Fruit fly (Drosophila melanogaster) whole organism, wandering third instar larva: ENCODE measurements around the gene mRpL51.

Source experiments
- Abd-B ChIP-seq: fragments of >200 bp; optimal IDR thresholded peaks from 2 replicates; lab custom pipeline; 2017; ENCODE audit warnings: missing biosample characterization, missing genetic modification characterization
- CG32264 ChIP-seq: fragments of 200-800 bp; sonication (Bioruptor generic); optimal IDR thresholded peaks from 2 replicates; lab custom pipeline; 2016; ENCODE audit warnings: missing biosample characterization, missing genetic modification characterization
- CG9705 ChIP-seq: fragments of 200-800 bp; sonication (Bioruptor generic); optimal IDR thresholded peaks from 2 replicates; lab custom pipeline; 2018; ENCODE audit warnings: missing biosample characterization, mild to moderate bottlenecking, missing genetic modification characterization
- CrebA ChIP-seq: fragments of 200-800 bp; sonication (Bioruptor generic); optimal IDR thresholded peaks from 2 replicates; lab custom pipeline; 2016; ENCODE audit warnings: missing biosample characterization, mild to moderate bottlenecking, missing genetic modification characterization, borderline replicate concordance
- Dif ChIP-seq: fragments of 200-275, 200-300 bp; sonication (Bioruptor generic); optimal IDR thresholded peaks from 2 replicates; lab custom pipeline; 2018; ENCODE audit warnings: missing biosample characterization, missing genetic modification characterization; ENCODE audit not compliant: partially characterized antibody
- GATAd ChIP-seq: sonication (Bioruptor generic); optimal IDR thresholded peaks from 2 replicates; lab custom pipeline; 2016; ENCODE audit warnings: missing biosample characterization, missing genetic modification characterization
- HLH106 ChIP-seq: fragments of 200-800 bp; optimal IDR thresholded peaks from 3 replicates; lab custom pipeline; 2019; ENCODE audit warnings: missing biosample characterization, mild to moderate bottlenecking, missing genetic modification characterization, moderate library complexity
- Hnf4 ChIP-seq: fragments of 200-800 bp; sonication (Bioruptor generic); optimal IDR thresholded peaks from 2 replicates; lab custom pipeline; 2016; ENCODE audit warnings: missing biosample characterization, mild to moderate bottlenecking, missing genetic modification characterization
- Hr78 ChIP-seq: fragments of >200 bp; optimal IDR thresholded peaks from 2 replicates; lab custom pipeline; 2017; ENCODE audit warnings: missing biosample characterization, missing genetic modification characterization
- Hr83 ChIP-seq: fragments of 200-300 bp; sonication (Bioruptor generic); optimal IDR thresholded peaks from 2 replicates; lab custom pipeline; 2016; ENCODE audit warnings: missing biosample characterization, mild to moderate bottlenecking, missing genetic modification characterization, moderate library complexity; ENCODE audit not compliant: poor library complexity, severe bottlenecking
- Jra ChIP-seq: sonication (Bioruptor generic); optimal IDR thresholded peaks from 2 replicates; lab custom pipeline; 2016; ENCODE audit warnings: missing biosample characterization, missing genetic modification characterization
- Mio ChIP-seq: sonication (Bioruptor generic); optimal IDR thresholded peaks from 2 replicates; lab custom pipeline; 2016; ENCODE audit warnings: missing biosample characterization, missing genetic modification characterization
- Myc ChIP-seq: fragments of >200 bp; optimal IDR thresholded peaks from 2 replicates; lab custom pipeline; 2017
- N ChIP-seq: fragments of >200 bp; optimal IDR thresholded peaks from 2 replicates; lab custom pipeline; 2018; ENCODE audit warnings: missing biosample characterization, missing external identifiers, missing genetic modification characterization
- OdsH ChIP-seq: fragments of 200-800 bp; sonication (Bioruptor generic); optimal IDR thresholded peaks from 2 replicates; lab custom pipeline; 2016; ENCODE audit warnings: missing biosample characterization, mild to moderate bottlenecking, missing genetic modification characterization
- Rel ChIP-seq, 2 experiments: fragments of 200-800 bp; sonication (Bioruptor generic) in 1 of 2; optimal IDR thresholded peaks; 2 replicates in 1 of 2; 3 replicates in 1 of 2; lab custom pipeline; 2016 to 2019; ENCODE audit warnings: mild to moderate bottlenecking in 2 of 2, missing biosample characterization in 2 of 2, missing genetic modification characterization in 2 of 2, moderate library complexity in 1 of 2
- Sp1 ChIP-seq: fragments of 200-800 bp; sonication (Bioruptor generic); optimal IDR thresholded peaks from 3 replicates; lab custom pipeline; 2019; ENCODE audit warnings: missing biosample characterization, mild to moderate bottlenecking, missing genetic modification characterization, moderate library complexity
- Vsx2 ChIP-seq: fragments of 200-300, 225-300 bp; sonication (Bioruptor generic); optimal IDR thresholded peaks from 2 replicates; lab custom pipeline; 2018; ENCODE audit warnings: missing biosample characterization, missing genetic modification characterization; ENCODE audit not compliant: partially characterized antibody
- br ChIP-seq: fragments of 200-800 bp; sonication (Bioruptor generic); optimal IDR thresholded peaks from 2 replicates; lab custom pipeline; 2016; ENCODE audit warnings: missing biosample characterization, missing genetic modification characterization
- dl ChIP-seq, 2 experiments: fragments of 175-275, 200-275 bp in 1 of 2; fragments of 200-275 bp in 1 of 2; sonication (Bioruptor generic); optimal IDR thresholded peaks; lab custom pipeline; 2018; ENCODE audit warnings: mild to moderate bottlenecking in 2 of 2, missing biosample characterization in 2 of 2, missing genetic modification characterization in 2 of 2, moderate library complexity in 2 of 2; ENCODE audit not compliant: partially characterized antibody in 2 of 2, insufficient read depth in 1 of 2
- dmrt93B ChIP-seq: fragments of 200-800 bp; sonication (Bioruptor generic); optimal IDR thresholded peaks from 2 replicates; lab custom pipeline; 2018; ENCODE audit warnings: missing biosample characterization, mild to moderate bottlenecking, missing genetic modification characterization
- dsf ChIP-seq: sonication (Bioruptor generic); optimal IDR thresholded peaks from 2 replicates; lab custom pipeline; 2016; ENCODE audit warnings: missing biosample characterization, missing genetic modification characterization, borderline replicate concordance
- ey ChIP-seq: fragments of 200-800 bp; sonication (Bioruptor generic); optimal IDR thresholded peaks from 2 replicates; lab custom pipeline; 2016; ENCODE audit warnings: missing biosample characterization, missing genetic modification characterization
- foxo ChIP-seq, 2 experiments: fragments of 200-800 bp; sonication (Bioruptor generic); optimal IDR thresholded peaks; 2 replicates in 1 of 2; 3 replicates in 1 of 2; lab custom pipeline; 2016 to 2017; ENCODE audit warnings: missing biosample characterization in 2 of 2, missing genetic modification characterization in 2 of 2
- fru ChIP-seq: fragments of 200-800 bp; sonication (Bioruptor generic); optimal IDR thresholded peaks from 3 replicates; lab custom pipeline; 2016; ENCODE audit warnings: missing biosample characterization, mild to moderate bottlenecking, missing genetic modification characterization
- h ChIP-seq: fragments of 200-800 bp; sonication (Bioruptor generic); optimal IDR thresholded peaks from 3 replicates; lab custom pipeline; 2016; ENCODE audit warnings: missing biosample characterization, mild to moderate bottlenecking, missing genetic modification characterization
- pan ChIP-seq: fragments of >200 bp; optimal IDR thresholded peaks from 2 replicates; lab custom pipeline; 2017
- psq ChIP-seq: fragments of 200-800 bp; sonication (Bioruptor generic); optimal IDR thresholded peaks from 3 replicates; lab custom pipeline; 2017; ENCODE audit warnings: missing biosample characterization, mild to moderate bottlenecking, missing genetic modification characterization, moderate library complexity
- rgr ChIP-seq: fragments of 200-800 bp; sonication (Bioruptor generic); optimal IDR thresholded peaks from 3 replicates; lab custom pipeline; 2016; ENCODE audit warnings: missing biosample characterization, mild to moderate bottlenecking, missing genetic modification characterization
- sage ChIP-seq: fragments of 200-800 bp; sonication (Bioruptor generic); optimal IDR thresholded peaks from 2 replicates; lab custom pipeline; 2016; ENCODE audit warnings: missing biosample characterization, mild to moderate bottlenecking, missing genetic modification characterization
- sv ChIP-seq: fragments of 200-800 bp; sonication (Bioruptor generic); optimal IDR thresholded peaks from 3 replicates; lab custom pipeline; 2016; ENCODE audit warnings: missing biosample characterization, missing genetic modification characterization
- tai ChIP-seq: sonication (Bioruptor generic); optimal IDR thresholded peaks from 2 replicates; lab custom pipeline; 2016; ENCODE audit warnings: missing biosample characterization, missing genetic modification characterization
- usp ChIP-seq: fragments of >200 bp; optimal IDR thresholded peaks from 2 replicates; lab custom pipeline; 2017; ENCODE audit warnings: missing biosample characterization, missing genetic modification characterization

The mRpL51 gene

dm6 chr2L:8533632-8534031 is 16.5 kb upstream of the mRpL51 start:
- TF ChIP-seq Myc (lab: Kevin White, UChicago) (no peak), Mio (GFP tag; lab: Kevin White, UChicago) (no peak), Hr78 (GFP tag; lab: Kevin White, UChicago) (no peak), fru (GFP tag; lab: Kevin White, UChicago) (no peak), dmrt93B (GFP tag; lab: Kevin White, UChicago) (no peak), usp (GFP tag; lab: Kevin White, UChicago) (no peak), Abd-B (GFP tag; lab: Kevin White, UChicago) (no peak), h (GFP tag; lab: Kevin White, UChicago) (no peak), Sp1 (GFP tag; lab: Kevin White, UChicago) (no peak), CG32264 (GFP tag; lab: Kevin White, UChicago) (no peak), rgr (GFP tag; lab: Kevin White, UChicago) (no peak)
- TF ChIP-seq, all 38 proteins: peak for 0

DNA sequence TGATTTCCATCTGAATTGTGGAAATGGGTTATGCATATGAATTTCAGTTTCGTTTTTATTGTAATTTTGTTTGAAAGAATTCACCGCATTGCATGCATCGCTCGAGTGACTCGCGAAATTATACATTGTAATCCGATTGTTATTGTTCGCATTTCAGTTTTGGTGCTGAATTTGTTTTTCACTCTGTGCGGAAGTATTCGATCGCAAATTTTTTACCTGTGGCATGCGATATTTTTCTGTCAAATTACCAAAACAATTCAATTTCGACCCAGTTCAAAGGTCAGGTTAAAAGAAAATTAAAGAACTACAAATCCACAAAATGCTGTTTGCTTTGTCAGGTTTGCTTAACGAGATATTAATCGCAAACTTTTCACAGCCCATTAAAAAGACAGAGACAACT is 15.6 kb upstream of the mRpL51 start:
- no peak for TF ChIP-seq sv
- TF ChIP-seq N (GFP tag; lab: Kevin White, UChicago), result no peak
- TF ChIP-seq Dif (GFP tag; lab: Kevin White, UChicago), result no peak
- TF ChIP-seq GATAd, result no peak
- no peak for TF ChIP-seq HLH106 (tag; lab: Kevin White, UChicago)
- no peak for TF ChIP-seq Mio (GFP tag; lab: Kevin White, UChicago)
- no peak for TF ChIP-seq Vsx2 (GFP tag; lab: Kevin White, UChicago)
- no peak for TF ChIP-seq fru (GFP tag; lab: Kevin White, UChicago)
- no peak for TF ChIP-seq psq
- TF ChIP-seq Hnf4, result no peak
- TF ChIP-seq pan (lab: Kevin White, UChicago), result no peak
- no peak for TF ChIP-seq sage (GFP tag; lab: Kevin White, UChicago)
- no peak for TF ChIP-seq foxo (GFP tag; optimal IDR thresholded peaks at IDR 0.05; lab: Kevin White, UChicago)
- no peak for TF ChIP-seq OdsH (GFP tag; lab: Kevin White, UChicago)
- no peak for TF ChIP-seq dl (GFP tag; optimal IDR thresholded peaks at IDR 0.05; lab: Kevin White, UChicago; ENCODE audit: insufficient read depth in 1 of 2, partially characterized antibody in 2 of 2)
- TF ChIP-seq Hr78 (GFP tag; lab: Kevin White, UChicago), result no peak

DNA sequence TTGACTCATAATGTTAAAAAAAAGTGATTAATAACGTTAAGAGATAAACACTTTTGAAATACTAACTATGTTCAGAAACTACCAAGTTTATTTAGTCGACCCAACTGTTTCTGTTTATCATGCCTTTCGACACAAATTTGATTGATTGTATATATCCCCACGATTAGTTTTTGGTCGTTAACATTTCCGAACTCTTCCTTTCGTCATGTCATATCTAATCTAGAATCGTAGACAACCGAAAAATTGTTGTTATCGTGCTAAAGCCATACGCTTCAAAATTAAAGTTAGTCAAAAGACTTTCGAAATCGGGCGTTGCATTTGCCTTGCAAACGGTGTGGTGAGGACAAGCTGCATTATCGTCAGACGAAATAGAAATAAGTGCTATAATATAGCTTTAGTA is 13.0 kb upstream of the mRpL51 start:
- no peak for TF ChIP-seq N (GFP tag; lab: Kevin White, UChicago)
- TF ChIP-seq Hr83 (GFP tag; lab: Kevin White, UChicago), result no peak
- no peak for TF ChIP-seq CG32264 (GFP tag; lab: Kevin White, UChicago)
- TF ChIP-seq ey (GFP tag; lab: Kevin White, UChicago), result no peak
- TF ChIP-seq foxo (GFP tag; optimal IDR thresholded peaks at IDR 0.05; lab: Kevin White, UChicago), result no peak
- no peak for TF ChIP-seq Mio (GFP tag; lab: Kevin White, UChicago)
- TF ChIP-seq CrebA (GFP tag; lab: Kevin White, UChicago), result no peak

DNA sequence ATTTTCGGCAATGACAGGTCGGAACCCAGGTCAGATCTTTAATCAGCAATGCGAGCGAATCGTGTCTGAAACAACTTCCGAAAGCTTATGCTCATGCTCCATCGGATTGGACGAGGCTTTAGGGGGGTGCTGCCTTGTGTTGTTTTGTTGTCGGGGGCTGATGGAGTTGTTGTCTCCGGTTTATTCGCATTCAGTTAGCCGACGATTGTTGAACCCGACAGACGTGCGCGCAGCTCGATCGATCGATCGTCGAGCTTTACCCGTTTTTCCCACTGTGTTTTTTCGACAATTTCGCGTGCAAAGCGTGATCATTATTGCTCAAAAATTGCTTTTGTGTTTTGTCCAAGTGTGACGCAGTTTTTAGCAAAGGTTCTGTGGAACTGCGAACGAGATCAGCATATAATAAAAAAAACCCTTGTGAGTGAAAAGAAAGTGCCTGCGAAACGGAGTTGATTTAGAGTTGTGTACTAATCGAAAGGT is 11.8 kb upstream of the mRpL51 start, which contains the start of gene CG17834:
CG17834 (plus strand) TSS at position 191 of the 480 bp plus-strand sequence.
- no peak for TF ChIP-seq CG9705 (GFP tag; lab: Kevin White, UChicago)
- TF ChIP-seq Jra (GFP tag; lab: Kevin White, UChicago), result no peak
- TF ChIP-seq tai, result no peak
- peak; percentile 17 for TF ChIP-seq Hnf4
- no peak for TF ChIP-seq CG32264 (GFP tag; lab: Kevin White, UChicago)
- no peak for TF ChIP-seq sage (GFP tag; lab: Kevin White, UChicago)
- TF ChIP-seq Dif (GFP tag; lab: Kevin White, UChicago), result peak; percentile 59
- peak; percentile 20 for TF ChIP-seq HLH106 (tag; lab: Kevin White, UChicago)
- no peak for TF ChIP-seq pan (lab: Kevin White, UChicago)
- TF ChIP-seq Vsx2 (GFP tag; lab: Kevin White, UChicago), result peak; percentile 74
- TF ChIP-seq Rel (GFP tag; optimal IDR thresholded peaks at IDR 0.05; lab: Kevin White, UChicago), result no peak
- TF ChIP-seq Rel (tag; optimal IDR thresholded peaks at IDR 0.05; lab: Kevin White, UChicago), result peak; percentile 85
- TF ChIP-seq dsf, result no peak
- no peak for TF ChIP-seq fru (GFP tag; lab: Kevin White, UChicago)
- TF ChIP-seq h (GFP tag; lab: Kevin White, UChicago), result no peak
- TF ChIP-seq Hr83 (GFP tag; lab: Kevin White, UChicago), result peak; percentile 61
- peak; percentile 45 for TF ChIP-seq br (GFP tag; lab: Kevin White, UChicago)
- peak in 1 of 2 experiments; percentile 16 for TF ChIP-seq foxo (GFP tag; optimal IDR thresholded peaks at IDR 0.05; lab: Kevin White, UChicago)
- TF ChIP-seq Sp1 (GFP tag; lab: Kevin White, UChicago), result peak; percentile 67
